Worm (Caenorhabditis elegans): ENCODE measurements around the gene fbxc-32.
"Not testable (repeated sequence)": the region's sequence is repeated elsewhere in the genome, so short reads cannot be mapped to it uniquely, and the experiment has no call there.

DNA sequence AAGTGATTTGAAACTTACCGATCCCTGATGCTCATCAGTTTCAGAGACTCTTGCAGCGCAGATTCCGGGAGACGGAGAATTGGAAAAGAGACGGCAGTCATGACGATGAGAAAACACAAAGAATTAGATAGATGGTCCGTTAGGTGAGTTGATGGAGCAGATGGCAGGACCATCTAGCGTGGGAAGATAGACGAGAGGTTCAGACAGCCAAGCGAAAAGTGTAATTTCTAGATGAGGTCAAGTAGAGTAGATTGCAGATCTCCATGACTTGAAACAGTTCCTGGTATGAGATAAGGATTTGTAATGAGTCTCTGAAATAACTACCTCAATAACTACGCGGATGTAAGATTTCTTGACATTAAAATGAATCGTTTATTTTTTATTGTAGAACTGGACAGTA, 48.1 kb upstream of the fbxc-32 start, which contains the start of gene F45D11.11:
- TF ChIP-seq dao-5, W03F9.2 (tag; optimal IDR thresholded peaks at IDR 0.05): not testable (repeated sequence)
